Worm (Caenorhabditis elegans) whole organism, L2 larva: ENCODE data around the gene R186.3.

Experiments used
- C34F6.9 ChIP-seq: fragments of 150-350 bp; optimal IDR thresholded peaks from 2 replicates; lab custom pipeline; 2014; ENCODE audit warnings: missing biosample characterization, missing genetic modification characterization
- Y55F3AM.14 ChIP-seq: fragments of 200-800 bp; sonication (Bioruptor generic); optimal IDR thresholded peaks from 2 replicates; lab custom pipeline; 2018; ENCODE audit warnings: mild to moderate bottlenecking, missing genetic modification characterization, missing compliant biosample characterization
- ZK546.5 ChIP-seq: sonication (generic microtip); optimal IDR thresholded peaks from 2 replicates; lab custom pipeline; 2017; ENCODE audit warnings: missing biosample characterization, missing genetic modification characterization
- alr-1 ChIP-seq: fragments of 150-350 bp; optimal IDR thresholded peaks from 2 replicates; lab custom pipeline; 2014; ENCODE audit warnings: missing biosample characterization, missing genetic modification characterization
- ceh-16 ChIP-seq: fragments of 150-350 bp; optimal IDR thresholded peaks from 2 replicates; lab custom pipeline; 2014; ENCODE audit warnings: missing biosample characterization, missing genetic modification characterization
- dmd-4 ChIP-seq: sonication (generic microtip); optimal IDR thresholded peaks from 2 replicates; lab custom pipeline; 2017; ENCODE audit warnings: missing biosample characterization, missing genetic modification characterization
- lsy-2 ChIP-seq, 2 experiments: fragments of 150-350 bp in 1 of 2; sonication (generic microtip) in 1 of 2; optimal IDR thresholded peaks; 2 replicates each; lab custom pipeline; 2014 to 2017; ENCODE audit warnings: missing biosample characterization in 2 of 2, missing genetic modification characterization in 2 of 2
- nhr-12 ChIP-seq: fragments of 150-350 bp; optimal IDR thresholded peaks from 2 replicates; lab custom pipeline; 2014; ENCODE audit warnings: missing biosample characterization, missing genetic modification characterization
- unc-39 ChIP-seq: fragments of 150-350 bp; optimal IDR thresholded peaks from 2 replicates; lab custom pipeline; 2014; ENCODE audit warnings: missing biosample characterization, missing genetic modification characterization
- unc-62 ChIP-seq: fragments of 150-350 bp; optimal IDR thresholded peaks from 2 replicates; lab custom pipeline; 2014; ENCODE audit warnings: missing biosample characterization, missing genetic modification reagents, missing genetic modification characterization
- ztf-1 ChIP-seq: fragments of 200-800 bp; sonication (Bioruptor generic); conservative IDR thresholded peaks from 2 replicates; pipeline ENCODE4 v1.3.6; 2022; ENCODE audit warnings: missing genetic modification characterization, missing compliant biosample characterization

- TF ChIP-seq unc-39 (tag; lab: Kevin White, UChicago): no peak
- no peak for TF ChIP-seq nhr-12 (tag; lab: Kevin White, UChicago)
- TF ChIP-seq ZK546.5 (tag; lab: Kevin White, UChicago): no peak
- no peak for TF ChIP-seq dmd-4 (tag; lab: Kevin White, UChicago)
- no peak for TF ChIP-seq C34F6.9 (tag; lab: Kevin White, UChicago)
- no peak for TF ChIP-seq ceh-16 (tag; lab: Kevin White, UChicago)
- no peak for TF ChIP-seq ztf-1 (GFP tag; lab: Robert Waterston, UW)
- no peak for TF ChIP-seq alr-1 (tag; lab: Kevin White, UChicago)
- TF ChIP-seq lsy-2 (tag; optimal IDR thresholded peaks at IDR 0.05; lab: Kevin White, UChicago): no peak
- no peak for TF ChIP-seq unc-62 (GFP tag; lab: Kevin White, UChicago)
- TF ChIP-seq Y55F3AM.14 (GFP tag; lab: Kevin White, UChicago): no peak
Measured at ce11 chrV:13008825-13009224, 41.8 kb upstream of the R186.3 start, which contains the start of gene F15B9.10.
